Worm (Caenorhabditis elegans) whole organism, early embryonic: ENCODE measurements around the gene ptp-2.

Source experiments
- F13C5.2 ChIP-seq: sonication (generic microtip); optimal IDR thresholded peaks from 2 replicates; lab custom pipeline; 2017; ENCODE audit warnings: mild to moderate bottlenecking, missing genetic modification characterization, inconsistent platforms, missing compliant biosample characterization
- aly-1 ChIP-seq: sonication (generic microtip); optimal IDR thresholded peaks from 2 replicates; lab custom pipeline; 2016; ENCODE audit warnings: missing genetic modification characterization, missing compliant biosample characterization
- ama-1 ChIP-seq: fragments of 150-350 bp; optimal IDR thresholded peaks from 2 replicates; lab custom pipeline; 2014
- ceh-13 ChIP-seq: fragments of 200-800 bp; sonication (Bioruptor generic); optimal IDR thresholded peaks from 2 replicates; lab custom pipeline; 2018; ENCODE audit warnings: mild to moderate bottlenecking, missing genetic modification characterization, missing compliant biosample characterization
- flt-1 ChIP-seq: fragments of 200-800 bp; sonication (Bioruptor generic); IDR thresholded peaks from 2 replicates; pipeline ENCODE4 v1.3.6; 2022; ENCODE audit warnings: missing genetic modification characterization, missing compliant biosample characterization
- hnd-1 ChIP-seq: sonication (generic microtip); optimal IDR thresholded peaks from 2 replicates; lab custom pipeline; 2016; ENCODE audit warnings: missing genetic modification characterization, missing compliant biosample characterization
- pes-1 ChIP-seq: fragments of 200-800 bp; sonication (Bioruptor generic); IDR thresholded peaks from 2 replicates; pipeline ENCODE4 v1.3.6; 2022; ENCODE audit warnings: missing genetic modification reagents, missing genetic modification characterization, missing compliant biosample characterization
- tbx-11 ChIP-seq: fragments of 200-800 bp; sonication (Bioruptor generic); IDR thresholded peaks from 2 replicates; pipeline ENCODE4 v1.3.6; 2022; ENCODE audit warnings: missing genetic modification characterization, missing compliant biosample characterization
- tra-4 ChIP-seq: sonication (generic microtip); optimal IDR thresholded peaks from 2 replicates; lab custom pipeline; 2017; ENCODE audit warnings: missing genetic modification characterization, missing compliant biosample characterization

- no peak for TF ChIP-seq F13C5.2 (tag; lab: Kevin White, UChicago)
- TF ChIP-seq flt-1 (GFP tag; lab: Robert Waterston, UW) = no peak
- no peak for TF ChIP-seq tra-4
- no peak for TF ChIP-seq hnd-1 (tag; lab: Kevin White, UChicago)
- TF ChIP-seq ama-1 (lab: Kevin White, UChicago) = no peak
- TF ChIP-seq aly-1 = no peak
- TF ChIP-seq ceh-13 (GFP tag; lab: Kevin White, UChicago) = no peak
- no peak for TF ChIP-seq pes-1 (GFP tag; lab: Robert Waterston, UW)
- no peak for TF ChIP-seq tbx-11 (GFP tag; lab: Robert Waterston, UW)
Measured at ce11 chrII:5959575-5960119, 41.2 kb downstream of the ptp-2 start.
